Fruit fly (Drosophila melanogaster): ENCODE results near the gene CG9040.

CG9040 gene

DNA sequence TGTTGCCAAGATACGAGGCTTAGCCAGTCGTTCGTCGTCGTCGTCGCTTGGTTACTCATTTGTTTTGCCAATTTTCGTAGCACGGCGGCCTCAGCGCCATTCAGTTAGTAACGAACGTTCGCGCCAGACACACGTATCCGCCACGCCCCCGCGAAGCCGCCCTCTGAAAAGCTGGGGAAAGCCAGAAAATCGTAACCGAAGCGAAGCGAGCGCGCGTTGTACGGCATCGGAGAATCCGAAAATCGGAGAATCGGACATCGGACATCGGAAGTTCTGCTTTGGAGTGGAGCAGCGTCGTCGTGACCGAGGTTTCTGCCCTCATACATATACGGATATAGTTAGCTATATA lies 48.6 kb upstream of the CG9040 start, which contains the start of gene CG32137:
Gene CG32137 (plus strand): TSS at position 100 of the 349 bp plus-strand sequence.
- 0 out of 2 replicates have a peak, but pooled peaks have one; percentile 5 for TF ChIP-seq sob (GFP tag; IDR thresholded peaks at IDR 0.05)
- no peak for TF ChIP-seq Ptx1 (GFP tag; IDR thresholded peaks at IDR 0.05)
- TF ChIP-seq CG12769 (tag; optimal IDR thresholded peaks at IDR 0.05) = peak; percentile 23
- peak; percentile 81; the same call in 1 of the 2 replicates for TF ChIP-seq rib (GFP tag; IDR thresholded peaks at IDR 0.05)
- TF ChIP-seq CG8290 (GFP tag; optimal IDR thresholded peaks at IDR 0.05) = no peak
- peak in 1 of 2 experiments; percentile 43 for TF ChIP-seq CG8290 (tag; optimal IDR thresholded peaks at IDR 0.05)
- TF ChIP-seq tna (GFP tag; IDR thresholded peaks at IDR 0.05; ENCODE audit: partially characterized antibody) = 0 out of 2 replicates have a peak, but pooled peaks have one; percentile 47
- 0 out of 2 replicates have a peak, but pooled peaks have one; percentile 8 for TF ChIP-seq crol (GFP tag; IDR thresholded peaks at IDR 0.05)
- TF ChIP-seq bbx (GFP tag; IDR thresholded peaks at IDR 0.05; ENCODE audit: partially characterized antibody) = peak; percentile 68
- TF ChIP-seq CG16813 (GFP tag; IDR thresholded peaks at IDR 0.05; ENCODE audit: partially characterized antibody) = 0 out of 3 replicates have a peak, but pooled peaks have one; percentile 34
- TF ChIP-seq CG17186 (GFP tag; optimal IDR thresholded peaks at IDR 0.05) = no peak
- TF ChIP-seq CG15479 (GFP tag; optimal IDR thresholded peaks at IDR 0.05) = no peak
- no peak for TF ChIP-seq CG18599 (GFP tag; optimal IDR thresholded peaks at IDR 0.05)
- TF ChIP-seq pros (GFP tag; optimal IDR thresholded peaks at IDR 0.05) = no peak
- peak; percentile 95 for TF ChIP-seq CG13894 (tag; optimal IDR thresholded peaks at IDR 0.05)
- peak; percentile 39; the same call in 2 of the 3 replicates for TF ChIP-seq ci (GFP tag; IDR thresholded peaks at IDR 0.05)
- peak; percentile 79 for TF ChIP-seq Adf1 (GFP tag; IDR thresholded peaks at IDR 0.05)
- TF ChIP-seq Oli (tag; optimal IDR thresholded peaks at IDR 0.05) = no peak
- TF ChIP-seq MTF-1 (GFP tag; optimal IDR thresholded peaks at IDR 0.05; ENCODE audit: borderline replicate concordance) = no peak
- peak; percentile 43 for TF ChIP-seq kay (GFP tag; optimal IDR thresholded peaks at IDR 0.05)
- no peak for TF ChIP-seq zf30C (GFP tag; optimal IDR thresholded peaks at IDR 0.05)
- peak; percentile 58; the same call in 1 of the 2 replicates for TF ChIP-seq CG4360 (GFP tag; IDR thresholded peaks at IDR 0.05)
- peak; percentile 12 for TF ChIP-seq ftz-f1 (GFP tag; optimal IDR thresholded peaks at IDR 0.05)
- TF ChIP-seq tin (GFP tag; optimal IDR thresholded peaks at IDR 0.05) = no peak
- TF ChIP-seq sim (GFP tag; IDR thresholded peaks at IDR 0.05) = no peak
- peak; percentile 97 for TF ChIP-seq Jarid2 (GFP tag; optimal IDR thresholded peaks at IDR 0.05)
- no peak for TF ChIP-seq CG8765 (GFP tag; IDR thresholded peaks at IDR 0.05)
- TF ChIP-seq zen2 (GFP tag; IDR thresholded peaks at IDR 0.05; ENCODE audit: partially characterized antibody) = peak; percentile 68; the same call in 2 of the 3 replicates
- TF ChIP-seq ab (GFP tag; optimal IDR thresholded peaks at IDR 0.05) = no peak
- peak; percentile 15; the same call in 1 of the 2 replicates for TF ChIP-seq CG42726 (GFP tag; IDR thresholded peaks at IDR 0.05; ENCODE audit: partially characterized antibody)
- TF ChIP-seq chinmo (GFP tag; IDR thresholded peaks at IDR 0.05; ENCODE audit: partially characterized antibody) = peak; percentile 96; the same call in 3 of the 4 replicates
- no peak for TF ChIP-seq insv (GFP tag; optimal IDR thresholded peaks at IDR 0.05)
- TF ChIP-seq caup (GFP tag; optimal IDR thresholded peaks at IDR 0.05; ENCODE audit: severe bottlenecking) = no peak
- TF ChIP-seq CG12236 (GFP tag; optimal IDR thresholded peaks at IDR 0.05) = no peak
- TF ChIP-seq danr (GFP tag; IDR thresholded peaks at IDR 0.05) = no peak
- TF ChIP-seq Deaf1 (tag; optimal IDR thresholded peaks at IDR 0.05) = peak; percentile 99
- TF ChIP-seq trem (tag; optimal IDR thresholded peaks at IDR 0.05) = no peak
- TF ChIP-seq dmrt99B (tag; optimal IDR thresholded peaks at IDR 0.05) = no peak
- no peak for TF ChIP-seq CG10979 (tag; optimal IDR thresholded peaks at IDR 0.05)
- no peak for TF ChIP-seq vfl (GFP tag; optimal IDR thresholded peaks at IDR 0.05)
- 0 out of 2 replicates have a peak, but pooled peaks have one; percentile 26 for TF ChIP-seq hbn (GFP tag; IDR thresholded peaks at IDR 0.05; ENCODE audit: partially characterized antibody)
- peak; percentile 59; the same call in 1 of the 3 replicates for TF ChIP-seq sr (GFP tag; IDR thresholded peaks at IDR 0.05)
- TF ChIP-seq E2f2 (GFP tag; IDR thresholded peaks at IDR 0.05) = 0 out of 2 replicates have a peak, but pooled peaks have one; percentile 4
- TF ChIP-seq abd-A (tag; optimal IDR thresholded peaks at IDR 0.05) = peak; percentile 31
- no peak for TF ChIP-seq CTCF (GFP tag; optimal IDR thresholded peaks at IDR 0.05)
- peak; percentile 10 for TF ChIP-seq B-H2 (GFP tag; optimal IDR thresholded peaks at IDR 0.05)
- no peak for TF ChIP-seq Drgx (GFP tag; IDR thresholded peaks at IDR 0.05)
- TF ChIP-seq sna (GFP tag; IDR thresholded peaks at IDR 0.05; ENCODE audit: partially characterized antibody) = peak; percentile 22; the same call in 1 of the 2 replicates
- TF ChIP-seq ato (GFP tag; IDR thresholded peaks at IDR 0.05; ENCODE audit: partially characterized antibody) = peak; percentile 42; the same call in 1 of the 2 replicates
- no peak for TF ChIP-seq tgo (GFP tag; IDR thresholded peaks at IDR 0.05)
